ENCODE assay signal across 2 fruit fly cellular contexts in genomic region chr3R:15436799-15437198, dm6.
A peak's percentile ranks its signal among the peaks of the same experiment; 100 is the strongest.
TF ChIP-seq lines count a peak whose summit lies in the region.

No protein-coding gene starts in this region.

- TF ChIP-seq CTCF in whole organism, embryonic (GFP tag; optimal IDR thresholded peaks at IDR 0.05; lab: Kevin White, UChicago), result no peak

TF ChIP-seq in whole organism, embryonic, 481 proteins besides CTCF, POLR2A, EP300 and RAD21:
- peak; percentile 86 for TF ChIP-seq Blimp-1 (GFP tag; optimal IDR thresholded peaks at IDR 0.05; lab: Kevin White, UChicago)
- TF ChIP-seq cg (GFP tag; optimal IDR thresholded peaks at IDR 0.05; lab: Kevin White, UChicago), result no peak

TF ChIP-seq in whole organism, prepupa, 60 proteins besides CTCF, POLR2A, EP300 and RAD21:
- TF ChIP-seq Blimp-1 (GFP tag; optimal IDR thresholded peaks at IDR 0.05; lab: Kevin White, UChicago), result peak; percentile 72
- TF ChIP-seq CG6163 (GFP tag; IDR thresholded peaks at IDR 0.05; lab: Robert Waterston, UW), result no peak

Comparison
In these comparisons a context has a peak if more than half of its experiments do, and no peak if none do; other contexts are left out.
1. Of the 7 proteins assayed by ChIP-seq in both whole organism, embryonic and whole organism, prepupa: peak only in whole organism, embryonic: none; only in whole organism, prepupa: none; in both: Blimp-1; in neither: 6.